Fruit fly (Drosophila melanogaster) whole organism, embryonic: ENCODE measurements around the gene CG11811.

ENCODE experiments used
- B-H1 ChIP-seq: fragments of 200-800 bp; sonication (Bioruptor generic); IDR thresholded peaks from 3 replicates; pipeline ENCODE4 v1.3.6; 2022; ENCODE audit warnings: missing biosample characterization, missing genetic modification characterization
- CG10267 ChIP-seq: fragments of 200-800 bp; sonication (Bioruptor generic); optimal IDR thresholded peaks from 2 replicates; lab custom pipeline; 2018; ENCODE audit warnings: missing biosample characterization, mild to moderate bottlenecking, missing genetic modification characterization, moderate library complexity
- CG10321 ChIP-seq: fragments of 200-800 bp; sonication (Bioruptor generic); IDR thresholded peaks from 2 replicates; pipeline ENCODE4 v1.3.6; 2022; ENCODE audit warnings: missing biosample characterization, missing genetic modification characterization
- CG11085 ChIP-seq: fragments of 200-800 bp; sonication (Bioruptor generic); IDR thresholded peaks from 2 replicates; pipeline ENCODE4 v1.3.6; 2022; ENCODE audit warnings: missing biosample characterization, missing genetic modification characterization
- CG13624 ChIP-seq: fragments of 200-800 bp; sonication (Bioruptor generic); optimal IDR thresholded peaks from 2 replicates; lab custom pipeline; 2016; ENCODE audit warnings: missing biosample characterization, missing genetic modification characterization
- CG15269 ChIP-seq: fragments of 200-800 bp; sonication (Bioruptor generic); optimal IDR thresholded peaks from 2 replicates; lab custom pipeline; 2018; ENCODE audit warnings: missing biosample characterization, mild to moderate bottlenecking, missing genetic modification characterization, moderate library complexity
- CG1529 ChIP-seq: fragments of 200-800 bp; sonication (Bioruptor generic); optimal IDR thresholded peaks from 3 replicates; lab custom pipeline; 2018; ENCODE audit warnings: missing biosample characterization, missing genetic modification characterization
- CG15514 ChIP-seq: fragments of 200-800 bp; sonication (Bioruptor generic); optimal IDR thresholded peaks from 3 replicates; lab custom pipeline; 2017; ENCODE audit warnings: missing biosample characterization, missing genetic modification characterization, mild to moderate bottlenecking, moderate library complexity, missing genetic modification reagents
- CG16779 ChIP-seq: fragments of 200-800 bp; sonication (Bioruptor generic); IDR thresholded peaks from 2 replicates; pipeline ENCODE4 v1.3.6; 2022; ENCODE audit warnings: missing biosample characterization, missing genetic modification characterization
- CG17186 ChIP-seq: fragments of 200-800 bp; sonication (Bioruptor generic); optimal IDR thresholded peaks from 3 replicates; lab custom pipeline; 2017; ENCODE audit warnings: missing biosample characterization, missing genetic modification reagents, missing genetic modification characterization
- CG17359 ChIP-seq: fragments of 200-800 bp; sonication (Bioruptor generic); optimal IDR thresholded peaks from 3 replicates; lab custom pipeline; 2018; ENCODE audit warnings: missing biosample characterization, mild to moderate bottlenecking, missing genetic modification characterization, moderate library complexity
- CG17568 ChIP-seq: fragments of 200-800 bp; sonication (Bioruptor generic); optimal IDR thresholded peaks from 2 replicates; lab custom pipeline; 2018; ENCODE audit warnings: missing biosample characterization, mild to moderate bottlenecking, missing genetic modification characterization, moderate library complexity
- CG1792 ChIP-seq: fragments of 200-800 bp; sonication (Bioruptor generic); optimal IDR thresholded peaks from 2 replicates; lab custom pipeline; 2016; ENCODE audit warnings: missing biosample characterization, missing genetic modification characterization
- CG3407 ChIP-seq: fragments of 200-800 bp; sonication (Bioruptor generic); optimal IDR thresholded peaks from 2 replicates; lab custom pipeline; 2018; ENCODE audit warnings: missing biosample characterization, mild to moderate bottlenecking, missing genetic modification characterization
- CG3838 ChIP-seq: fragments of 200-800 bp; sonication (Bioruptor generic); optimal IDR thresholded peaks from 3 replicates; lab custom pipeline; 2016; ENCODE audit warnings: missing biosample characterization, missing genetic modification characterization
- CG3995 ChIP-seq: fragments of 200-800 bp; sonication (Bioruptor generic); optimal IDR thresholded peaks from 3 replicates; lab custom pipeline; 2016; ENCODE audit warnings: missing biosample characterization, missing genetic modification characterization
- CG4730 ChIP-seq: fragments of 200-800 bp; sonication (Bioruptor generic); IDR thresholded peaks from 2 replicates; pipeline ENCODE4 v1.3.6; 2022; ENCODE audit warnings: missing biosample characterization, missing genetic modification characterization
- CG7556 ChIP-seq: fragments of 200-800 bp; sonication (Bioruptor generic); optimal IDR thresholded peaks from 2 replicates; lab custom pipeline; 2017; ENCODE audit warnings: missing biosample characterization, mild to moderate bottlenecking, missing genetic modification characterization
- CG7839 ChIP-seq: fragments of 200-800 bp; sonication (Bioruptor generic); optimal IDR thresholded peaks from 3 replicates; lab custom pipeline; 2018; ENCODE audit warnings: missing biosample characterization, mild to moderate bottlenecking, missing genetic modification characterization, moderate library complexity
- CG8359 ChIP-seq: fragments of 200-800 bp; sonication (Bioruptor generic); optimal IDR thresholded peaks from 2 replicates; lab custom pipeline; 2017; ENCODE audit warnings: missing biosample characterization, mild to moderate bottlenecking, missing genetic modification characterization, borderline replicate concordance
- CG9437 ChIP-seq: fragments of 200-800 bp; sonication (Bioruptor generic); optimal IDR thresholded peaks from 2 replicates; lab custom pipeline; 2018; ENCODE audit warnings: missing biosample characterization, mild to moderate bottlenecking, missing genetic modification characterization
- CG9817 ChIP-seq: fragments of 200-800 bp; sonication (Bioruptor generic); optimal IDR thresholded peaks from 2 replicates; lab custom pipeline; 2018; ENCODE audit warnings: missing biosample characterization, mild to moderate bottlenecking, missing genetic modification characterization, moderate library complexity
- Dip3 ChIP-seq: fragments of 200-800 bp; sonication (Bioruptor generic); optimal IDR thresholded peaks from 3 replicates; lab custom pipeline; 2016; ENCODE audit warnings: missing biosample characterization, missing genetic modification characterization
- Doc3 ChIP-seq: fragments of 200-800 bp; sonication (Bioruptor generic); IDR thresholded peaks from 3 replicates; pipeline ENCODE4 v1.3.6; 2022; ENCODE audit warnings: missing biosample characterization, missing genetic modification characterization; ENCODE audit not compliant: partially characterized antibody
- Dref ChIP-seq: fragments of 200-800 bp; sonication (Bioruptor generic); IDR thresholded peaks from 2 replicates; pipeline ENCODE4 v1.3.6; 2022; ENCODE audit warnings: missing biosample characterization, missing genetic modification characterization
- GATAe ChIP-seq: fragments of 200-800 bp; sonication (Bioruptor generic); conservative IDR thresholded peaks from 2 replicates; pipeline ENCODE4 v1.3.6; 2022; ENCODE audit warnings: missing biosample characterization, missing genetic modification characterization
- HLH54F ChIP-seq: fragments of 200-800 bp; sonication (Bioruptor generic); optimal IDR thresholded peaks from 3 replicates; lab custom pipeline; 2016; ENCODE audit warnings: missing biosample characterization, missing genetic modification characterization
- Mrtf ChIP-seq: fragments of 200-800 bp; sonication (Bioruptor generic); IDR thresholded peaks from 3 replicates; pipeline ENCODE4 v1.3.6; 2022; ENCODE audit warnings: missing biosample characterization, missing genetic modification characterization
- Nf-YA ChIP-seq: fragments of 200-800 bp; sonication (Bioruptor generic); IDR thresholded peaks from 2 replicates; pipeline ENCODE4 v1.3.6; 2022; ENCODE audit warnings: missing biosample characterization, missing genetic modification characterization
- Poxn ChIP-seq: fragments of 200-800 bp; sonication (Bioruptor generic); IDR thresholded peaks from 2 replicates; pipeline ENCODE4 v1.3.6; 2022; ENCODE audit warnings: missing biosample characterization, missing genetic modification characterization
- ap ChIP-seq: fragments of 200-800 bp; sonication (Bioruptor generic); IDR thresholded peaks from 2 replicates; pipeline ENCODE4 v1.3.6; 2022; ENCODE audit warnings: missing biosample characterization, missing genetic modification characterization
- ase ChIP-seq: fragments of 200-800 bp; sonication (Bioruptor generic); IDR thresholded peaks from 3 replicates; pipeline ENCODE4 v1.3.6; 2022; ENCODE audit warnings: missing biosample characterization, missing genetic modification characterization
- cg ChIP-seq: fragments of 200-800 bp; sonication (Bioruptor generic); optimal IDR thresholded peaks from 3 replicates; lab custom pipeline; 2019; ENCODE audit warnings: missing biosample characterization, mild to moderate bottlenecking, missing genetic modification characterization, moderate library complexity
- cwo ChIP-seq: fragments of 200-800 bp; sonication (Bioruptor generic); optimal IDR thresholded peaks from 3 replicates; lab custom pipeline; 2017; ENCODE audit warnings: missing biosample characterization, missing genetic modification characterization, mild to moderate bottlenecking, moderate library complexity, missing genetic modification reagents
- dati ChIP-seq: fragments of 200-800 bp; sonication (Bioruptor generic); IDR thresholded peaks from 2 replicates; pipeline ENCODE4 v1.3.6; 2022; ENCODE audit warnings: missing biosample characterization, missing genetic modification characterization
- emc ChIP-seq: fragments of 200-800 bp; sonication (Bioruptor generic); optimal IDR thresholded peaks from 2 replicates; lab custom pipeline; 2016; ENCODE audit warnings: missing biosample characterization, missing genetic modification characterization
- esg ChIP-seq: fragments of 200-800 bp; sonication (Bioruptor generic); conservative IDR thresholded peaks from 2 replicates; pipeline ENCODE4 v1.3.6; 2022; ENCODE audit warnings: missing biosample characterization, missing genetic modification characterization
- jigr1 ChIP-seq: fragments of 200-800 bp; sonication (Bioruptor generic); IDR thresholded peaks from 3 replicates; pipeline ENCODE4 v1.3.6; 2022; ENCODE audit warnings: missing biosample characterization, missing genetic modification characterization
- jumu ChIP-seq: fragments of 200-800 bp; sonication (Bioruptor generic); optimal IDR thresholded peaks from 3 replicates; lab custom pipeline; 2016; ENCODE audit warnings: missing biosample characterization, missing genetic modification characterization
- lilli ChIP-seq: fragments of 200-800 bp; sonication (Bioruptor generic); optimal IDR thresholded peaks from 3 replicates; lab custom pipeline; 2016; ENCODE audit warnings: missing biosample characterization, missing genetic modification characterization
- mirr ChIP-seq: fragments of 200-800 bp; sonication (Bioruptor generic); optimal IDR thresholded peaks from 3 replicates; lab custom pipeline; 2018; ENCODE audit warnings: missing biosample characterization, mild to moderate bottlenecking, missing genetic modification characterization
- nom ChIP-seq: fragments of 200-800 bp; sonication (Bioruptor generic); optimal IDR thresholded peaks from 2 replicates; lab custom pipeline; 2017; ENCODE audit warnings: missing biosample characterization, missing genetic modification characterization, mild to moderate bottlenecking, moderate library complexity, missing genetic modification reagents
- odd ChIP-seq: fragments of 200-800 bp; sonication (Bioruptor generic); optimal IDR thresholded peaks from 2 replicates; lab custom pipeline; 2017; ENCODE audit warnings: missing biosample characterization, mild to moderate bottlenecking, missing genetic modification characterization
- p53 ChIP-seq: fragments of 200-800 bp; sonication (Bioruptor generic); optimal IDR thresholded peaks from 2 replicates; lab custom pipeline; 2016; ENCODE audit warnings: missing biosample characterization, missing genetic modification characterization
- pita ChIP-seq: fragments of 200-800 bp; sonication (Bioruptor generic); optimal IDR thresholded peaks from 2 replicates; lab custom pipeline; 2017; ENCODE audit warnings: missing biosample characterization, mild to moderate bottlenecking, missing genetic modification characterization
- pzg ChIP-seq: fragments of 200-800 bp; sonication (Bioruptor generic); optimal IDR thresholded peaks from 3 replicates; lab custom pipeline; 2018; ENCODE audit warnings: missing biosample characterization, mild to moderate bottlenecking, missing genetic modification characterization, moderate library complexity
- sens-2 ChIP-seq: fragments of 200-800 bp; sonication (Bioruptor generic); IDR thresholded peaks from 2 replicates; pipeline ENCODE4 v1.3.6; 2022; ENCODE audit warnings: missing biosample characterization, missing genetic modification characterization
- so ChIP-seq: fragments of 200-800 bp; sonication (Bioruptor generic); IDR thresholded peaks from 3 replicates; pipeline ENCODE4 v1.3.6; 2022; ENCODE audit warnings: missing biosample characterization, missing genetic modification characterization
- tna ChIP-seq: fragments of 200-800 bp; sonication (Bioruptor generic); IDR thresholded peaks from 2 replicates; pipeline ENCODE4 v1.3.6; 2022; ENCODE audit warnings: missing biosample characterization, missing genetic modification characterization; ENCODE audit not compliant: partially characterized antibody
- zen2 ChIP-seq: fragments of 200-800 bp; sonication (Bioruptor generic); IDR thresholded peaks from 3 replicates; pipeline ENCODE4 v1.3.6; 2022; ENCODE audit warnings: missing biosample characterization, missing genetic modification characterization; ENCODE audit not compliant: partially characterized antibody

The CG11811 gene

DNA sequence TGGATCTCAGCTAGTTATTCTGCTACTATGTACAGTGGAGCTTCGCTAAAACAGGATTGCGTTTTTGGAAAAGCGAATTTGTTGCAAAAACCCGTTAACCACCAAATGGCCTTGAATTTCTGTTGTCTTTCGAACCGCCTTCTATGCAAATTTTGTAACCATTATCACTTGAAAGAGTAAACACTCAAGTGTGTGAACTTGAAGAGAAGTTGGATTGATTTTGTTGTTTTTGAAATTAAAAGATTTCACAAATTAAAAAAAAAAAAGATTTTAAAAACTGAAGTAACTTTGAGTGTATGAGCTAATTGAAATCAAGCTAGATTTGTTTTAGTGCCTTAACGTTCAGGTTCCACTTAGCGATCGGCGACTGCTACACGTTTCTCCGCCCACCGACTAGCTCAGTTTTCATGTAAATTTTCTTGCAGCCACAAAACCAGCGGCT lies 6.9 kb upstream of the CG11811 start (continued):
- TF ChIP-seq mirr (GFP tag; lab: Kevin White, UChicago) (no peak), CG17186 (GFP tag; lab: Kevin White, UChicago) (no peak), CG15269 (peak; percentile 71), CG4730 (GFP tag; lab: Robert Waterston, UW) (0 out of 2 replicates have a peak, but pooled peaks have one; percentile 34), Nf-YA (peak; percentile 48), emc (GFP tag; lab: Kevin White, UChicago) (peak; percentile 30), CG7839 (tag; lab: Kevin White, UChicago) (peak; percentile 86), CG10321 (no peak), HLH54F (peak; percentile 36), CG11085 (GFP tag; lab: Robert Waterston, UW) (no peak), B-H1 (GFP tag; lab: Robert Waterston, UW) (peak; percentile 56; the same call in 2 of the 3 replicates), GATAe (no peak), CG17568 (no peak), CG15514 (GFP tag; lab: Kevin White, UChicago) (peak; percentile 52), CG3995 (peak; percentile 27), CG8359 (GFP tag; lab: Kevin White, UChicago) (peak; percentile 34), tna (GFP tag; lab: Robert Waterston, UW) (no peak), Dip3 (GFP tag; lab: Kevin White, UChicago) (peak; percentile 36), cwo (GFP tag; lab: Kevin White, UChicago) (peak; percentile 78), Doc3 (GFP tag; lab: Robert Waterston, UW) (no peak), CG3407 (peak; percentile 22), Mrtf (GFP tag; lab: Robert Waterston, UW) (peak; percentile 64; the same call in 2 of the 3 replicates), CG9437 (GFP tag; lab: Kevin White, UChicago) (peak; percentile 67), pita (GFP tag; lab: Kevin White, UChicago) (no peak), p53 (no peak), lilli (GFP tag; lab: Kevin White, UChicago) (peak; percentile 36), CG16779 (GFP tag; lab: Robert Waterston, UW) (0 out of 2 replicates have a peak, but pooled peaks have one; percentile 28), ap (GFP tag; lab: Robert Waterston, UW) (peak; percentile 38; the same call in 1 of the 2 replicates), jumu (GFP tag; lab: Kevin White, UChicago) (peak; percentile 83), Poxn (no peak), cg (GFP tag; lab: Kevin White, UChicago) (no peak), dati (GFP tag; lab: Robert Waterston, UW) (no peak), CG7556 (peak; percentile 79), pzg (no peak), CG1792 (peak; percentile 22), so (peak; percentile 72; the same call in 1 of the 3 replicates), CG10267 (tag; lab: Kevin White, UChicago) (peak; percentile 49), jigr1 (peak; percentile 51; the same call in 1 of the 3 replicates), Dref (GFP tag; lab: Robert Waterston, UW) (no peak), CG3838 (GFP tag; lab: Kevin White, UChicago) (no peak), odd (GFP tag; lab: Kevin White, UChicago) (peak; percentile 26), CG13624 (GFP tag; lab: Kevin White, UChicago) (peak; percentile 47), sens-2 (GFP tag; lab: Robert Waterston, UW) (0 out of 2 replicates have a peak, but pooled peaks have one; percentile 49), nom (GFP tag; lab: Kevin White, UChicago) (no peak), ase (GFP tag; lab: Robert Waterston, UW) (0 out of 3 replicates have a peak, but pooled peaks have one; percentile 6), esg (GFP tag; lab: Robert Waterston, UW) (peak; percentile 70), CG9817 (tag; lab: Kevin White, UChicago) (peak; percentile 65), zen2 (no peak), CG1529 (GFP tag; lab: Kevin White, UChicago) (peak; percentile 16), CG17359 (peak; percentile 80)
